Worm (Caenorhabditis elegans) whole organism, early embryonic: ENCODE measurements around the gene T19H5.4.

Source experiments
- B0310.2 ChIP-seq: sonication (generic microtip); optimal IDR thresholded peaks from 2 replicates; lab custom pipeline; 2016; ENCODE audit warnings: mild to moderate bottlenecking, missing genetic modification characterization, missing compliant biosample characterization
- F13C5.2 ChIP-seq: sonication (generic microtip); optimal IDR thresholded peaks from 2 replicates; lab custom pipeline; 2017; ENCODE audit warnings: mild to moderate bottlenecking, missing genetic modification characterization, inconsistent platforms, missing compliant biosample characterization
- aly-1 ChIP-seq: sonication (generic microtip); optimal IDR thresholded peaks from 2 replicates; lab custom pipeline; 2016; ENCODE audit warnings: missing genetic modification characterization, missing compliant biosample characterization
- ama-1 ChIP-seq: fragments of 150-350 bp; optimal IDR thresholded peaks from 2 replicates; lab custom pipeline; 2014
- ceh-13 ChIP-seq: fragments of 200-800 bp; sonication (Bioruptor generic); optimal IDR thresholded peaks from 2 replicates; lab custom pipeline; 2018; ENCODE audit warnings: mild to moderate bottlenecking, missing genetic modification characterization, missing compliant biosample characterization
- ceh-36 ChIP-seq: sonication (generic microtip); optimal IDR thresholded peaks from 2 replicates; lab custom pipeline; 2016; ENCODE audit warnings: missing genetic modification characterization, inconsistent platforms, missing compliant biosample characterization
- ets-7 ChIP-seq: sonication (generic microtip); optimal IDR thresholded peaks from 2 replicates; lab custom pipeline; 2016; ENCODE audit warnings: missing genotype, missing genetic modification characterization, missing compliant biosample characterization
- flt-1 ChIP-seq: fragments of 200-800 bp; sonication (Bioruptor generic); IDR thresholded peaks from 2 replicates; pipeline ENCODE4 v1.3.6; 2022; ENCODE audit warnings: missing genetic modification characterization, missing compliant biosample characterization
- hmbx-1 ChIP-seq: sonication (generic microtip); optimal IDR thresholded peaks from 2 replicates; lab custom pipeline; 2016; ENCODE audit warnings: mild to moderate bottlenecking, missing genetic modification characterization, missing compliant biosample characterization
- hmg-4 ChIP-seq: fragments of 200-800 bp; sonication (Bioruptor generic); optimal IDR thresholded peaks from 2 replicates; lab custom pipeline; 2018; ENCODE audit warnings: mild to moderate bottlenecking, missing genetic modification characterization, missing compliant biosample characterization
- hnd-1 ChIP-seq: sonication (generic microtip); optimal IDR thresholded peaks from 2 replicates; lab custom pipeline; 2016; ENCODE audit warnings: missing genetic modification characterization, missing compliant biosample characterization
- pes-1 ChIP-seq: fragments of 200-800 bp; sonication (Bioruptor generic); IDR thresholded peaks from 2 replicates; pipeline ENCODE4 v1.3.6; 2022; ENCODE audit warnings: missing genetic modification reagents, missing genetic modification characterization, missing compliant biosample characterization
- scrt-1 ChIP-seq: fragments of 200-800 bp; sonication (Bioruptor generic); IDR thresholded peaks from 2 replicates; pipeline ENCODE4 v1.3.6; 2022; ENCODE audit warnings: missing genetic modification characterization, missing compliant biosample characterization
- sea-1 ChIP-seq: fragments of 200-800 bp; sonication (Bioruptor generic); conservative IDR thresholded peaks from 2 replicates; pipeline ENCODE4 v1.3.6; 2022; ENCODE audit warnings: missing genetic modification characterization, missing compliant biosample characterization
- tbx-11 ChIP-seq: fragments of 200-800 bp; sonication (Bioruptor generic); IDR thresholded peaks from 2 replicates; pipeline ENCODE4 v1.3.6; 2022; ENCODE audit warnings: missing genetic modification characterization, missing compliant biosample characterization
- tbx-37 ChIP-seq: fragments of 200-800 bp; sonication (Bioruptor generic); conservative IDR thresholded peaks from 2 replicates; pipeline ENCODE4 v1.3.6; 2022; ENCODE audit warnings: missing genetic modification reagents, missing genetic modification characterization, missing compliant biosample characterization
- tra-4 ChIP-seq: sonication (generic microtip); optimal IDR thresholded peaks from 2 replicates; lab custom pipeline; 2017; ENCODE audit warnings: missing genetic modification characterization, missing compliant biosample characterization

T19H5.4 gene

ce11 chrII:9491045-9491444, 3.9 kb upstream of the T19H5.4 start:
- TF ChIP-seq hnd-1 (tag; lab: Kevin White, UChicago), result no peak
- no peak for TF ChIP-seq tbx-11 (GFP tag; lab: Robert Waterston, UW)
- TF ChIP-seq sea-1, result no peak
- TF ChIP-seq scrt-1 (GFP tag; lab: Robert Waterston, UW), result no peak
- TF ChIP-seq F13C5.2 (tag; lab: Kevin White, UChicago), result no peak
- no peak for TF ChIP-seq ama-1
- TF ChIP-seq hmg-4 (GFP tag; lab: Kevin White, UChicago), result peak; percentile 64
- no peak for TF ChIP-seq ceh-36 (tag; lab: Kevin White, UChicago)

DNA sequence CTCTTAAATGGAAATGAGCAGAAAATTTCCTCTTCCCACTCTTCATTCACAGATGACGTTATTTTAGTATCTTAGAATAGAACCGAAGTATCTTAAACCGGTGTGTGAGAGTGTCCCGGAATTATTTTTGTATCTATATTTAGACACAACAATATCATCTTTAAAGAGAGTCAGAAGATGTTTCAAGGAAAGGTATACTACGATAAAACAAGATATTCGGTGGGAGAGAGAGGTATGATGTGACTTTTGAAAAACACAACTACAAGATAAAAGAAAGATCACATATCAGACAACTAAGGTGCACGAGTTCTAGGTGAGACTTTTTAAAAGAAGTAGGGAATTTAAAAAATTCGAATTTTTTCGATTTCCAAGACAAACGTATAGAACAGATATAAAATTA, 3.4 kb upstream of the T19H5.4 start:
- TF ChIP-seq aly-1 (tag; lab: Kevin White, UChicago), result no peak
- no peak for TF ChIP-seq hnd-1 (tag; lab: Kevin White, UChicago)
- no peak for TF ChIP-seq sea-1
- no peak for TF ChIP-seq tra-4 (tag; lab: Kevin White, UChicago)
- TF ChIP-seq ets-7 (tag; lab: Kevin White, UChicago), result no peak
- no peak for TF ChIP-seq scrt-1 (GFP tag; lab: Robert Waterston, UW)
- no peak for TF ChIP-seq ama-1
- no peak for TF ChIP-seq hmbx-1 (tag; lab: Kevin White, UChicago)
- no peak for TF ChIP-seq F13C5.2 (tag; lab: Kevin White, UChicago)
- TF ChIP-seq ceh-36 (tag; lab: Kevin White, UChicago), result no peak
- TF ChIP-seq tbx-37, result no peak
- TF ChIP-seq hmg-4 (GFP tag; lab: Kevin White, UChicago), result no peak
- TF ChIP-seq pes-1 (GFP tag; lab: Robert Waterston, UW), result no peak
- no peak for TF ChIP-seq tbx-11 (GFP tag; lab: Robert Waterston, UW)
- TF ChIP-seq flt-1, result no peak
- TF ChIP-seq B0310.2 (tag; lab: Kevin White, UChicago), result no peak
- no peak for TF ChIP-seq ceh-13 (GFP tag; lab: Kevin White, UChicago)

ce11 chrII:9489922-9490321, 2.7 kb upstream of the T19H5.4 start:
- TF ChIP-seq hmg-4 (GFP tag; lab: Kevin White, UChicago) (no peak), scrt-1 (GFP tag; lab: Robert Waterston, UW) (no peak), tbx-37 (no peak), flt-1 (no peak), tra-4 (tag; lab: Kevin White, UChicago) (no peak), hnd-1 (tag; lab: Kevin White, UChicago) (no peak), ceh-13 (GFP tag; lab: Kevin White, UChicago) (no peak), ama-1 (no peak), hmbx-1 (tag; lab: Kevin White, UChicago) (no peak), aly-1 (tag; lab: Kevin White, UChicago) (no peak), B0310.2 (tag; lab: Kevin White, UChicago) (no peak), sea-1 (no peak), tbx-11 (GFP tag; lab: Robert Waterston, UW) (no peak), F13C5.2 (tag; lab: Kevin White, UChicago) (no peak), ceh-36 (tag; lab: Kevin White, UChicago) (no peak), pes-1 (GFP tag; lab: Robert Waterston, UW) (no peak), ets-7 (tag; lab: Kevin White, UChicago) (no peak)

DNA sequence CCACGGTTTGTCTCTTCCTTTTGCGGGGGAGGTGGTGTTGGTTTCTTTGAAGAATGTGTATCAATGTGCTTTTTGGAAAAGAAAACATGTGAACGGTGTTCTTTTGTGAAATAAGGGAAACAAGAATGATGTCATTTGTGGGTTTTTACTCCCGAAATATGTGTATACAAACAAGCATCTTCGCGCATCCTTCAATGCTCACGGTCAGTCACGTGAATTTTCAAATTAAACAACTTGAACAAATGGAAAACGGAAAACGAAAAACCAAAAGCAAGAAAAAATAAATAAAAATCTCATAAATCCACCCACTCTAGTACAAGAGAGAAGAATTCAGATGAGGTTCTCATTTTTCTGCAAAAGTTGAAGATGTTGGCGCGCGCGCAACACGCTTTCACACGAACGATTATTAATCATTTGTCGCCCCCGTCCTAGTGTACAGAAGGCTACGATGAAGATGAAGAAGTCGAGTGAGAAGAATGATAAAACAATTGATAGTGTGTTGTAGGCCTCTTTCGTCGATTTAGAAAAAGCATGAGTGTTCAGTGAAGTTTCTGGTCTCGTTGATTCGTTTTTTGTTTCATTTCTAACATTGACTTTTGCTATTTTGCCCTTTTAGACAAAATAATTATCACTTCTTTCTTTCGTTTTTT, 2.0 kb downstream of the T19H5.4 start:
- TF ChIP-seq B0310.2 (tag; lab: Kevin White, UChicago) (no peak), sea-1 (no peak), pes-1 (GFP tag; lab: Robert Waterston, UW) (no peak), flt-1 (no peak), tbx-11 (GFP tag; lab: Robert Waterston, UW) (no peak), scrt-1 (GFP tag; lab: Robert Waterston, UW) (no peak), hmg-4 (GFP tag; lab: Kevin White, UChicago) (no peak), tra-4 (tag; lab: Kevin White, UChicago) (no peak), hnd-1 (tag; lab: Kevin White, UChicago) (no peak), ceh-36 (tag; lab: Kevin White, UChicago) (no peak), F13C5.2 (tag; lab: Kevin White, UChicago) (no peak), ama-1 (no peak)

- TF ChIP-seq ets-7 (tag; lab: Kevin White, UChicago) (no peak), pes-1 (GFP tag; lab: Robert Waterston, UW) (no peak), hmbx-1 (tag; lab: Kevin White, UChicago) (no peak), tbx-11 (GFP tag; lab: Robert Waterston, UW) (no peak), tra-4 (tag; lab: Kevin White, UChicago) (no peak), B0310.2 (tag; lab: Kevin White, UChicago) (no peak), scrt-1 (GFP tag; lab: Robert Waterston, UW) (no peak), aly-1 (tag; lab: Kevin White, UChicago) (no peak), flt-1 (no peak), F13C5.2 (tag; lab: Kevin White, UChicago) (no peak), sea-1 (no peak), ama-1 (no peak), ceh-36 (tag; lab: Kevin White, UChicago) (no peak), tbx-37 (no peak), hnd-1 (tag; lab: Kevin White, UChicago) (no peak), ceh-13 (GFP tag; lab: Kevin White, UChicago) (no peak)
Measured at ce11 chrII:9483342-9483741, 3.8 kb downstream of the T19H5.4 start.

DNA sequence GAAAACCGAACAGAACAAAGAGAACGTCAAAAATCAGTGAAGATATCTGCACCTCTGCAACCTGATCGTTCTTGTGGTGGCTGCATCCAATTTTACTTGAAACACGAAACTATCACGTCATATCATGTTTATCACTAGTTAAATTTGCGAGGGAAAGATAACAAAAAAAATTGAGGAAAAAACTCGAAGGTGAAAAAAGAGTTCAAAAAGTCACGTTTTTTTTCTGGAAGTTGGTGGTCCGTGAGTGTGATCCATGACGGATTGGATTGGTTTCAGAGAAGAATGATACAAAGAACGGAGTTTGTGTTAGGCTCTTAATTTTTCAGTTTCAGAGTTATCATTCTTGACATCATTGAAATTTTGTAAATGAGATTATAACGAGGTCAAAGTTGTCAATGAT, 4.7 kb downstream of the T19H5.4 start:
- TF ChIP-seq B0310.2 (tag; lab: Kevin White, UChicago) (no peak), flt-1 (no peak), pes-1 (GFP tag; lab: Robert Waterston, UW) (no peak), hnd-1 (tag; lab: Kevin White, UChicago) (no peak), tbx-11 (GFP tag; lab: Robert Waterston, UW) (no peak), aly-1 (tag; lab: Kevin White, UChicago) (no peak), tra-4 (tag; lab: Kevin White, UChicago) (no peak), hmg-4 (GFP tag; lab: Kevin White, UChicago) (no peak), ceh-13 (GFP tag; lab: Kevin White, UChicago) (no peak), sea-1 (no peak), ama-1 (no peak), ceh-36 (tag; lab: Kevin White, UChicago) (no peak), tbx-37 (no peak), scrt-1 (GFP tag; lab: Robert Waterston, UW) (no peak)
